Worm (Caenorhabditis elegans) whole organism, midembryonic: ENCODE measurements around the gene Y116A8C.38.

ENCODE experiments used
- T22C8.4 ChIP-seq: fragments of 200-800 bp; sonication (Bioruptor generic); IDR thresholded peaks from 2 replicates; pipeline ENCODE4 v1.3.6; 2022; ENCODE audit warnings: missing genetic modification characterization, missing compliant biosample characterization
- cog-1 ChIP-seq: sonication (generic microtip); optimal IDR thresholded peaks from 2 replicates; lab custom pipeline; 2016; ENCODE audit warnings: missing genetic modification characterization, missing compliant biosample characterization
- flt-1 ChIP-seq: fragments of 200-800 bp; sonication (Bioruptor generic); IDR thresholded peaks from 2 replicates; pipeline ENCODE4 v1.3.6; 2022; ENCODE audit warnings: missing genetic modification characterization, missing compliant biosample characterization
- klf-2 ChIP-seq: fragments of 200-800 bp; sonication (Bioruptor generic); conservative IDR thresholded peaks from 2 replicates; pipeline ENCODE4 v1.3.6; 2022; ENCODE audit warnings: missing genetic modification reagents, missing genetic modification characterization, missing compliant biosample characterization
- med-1 ChIP-seq: sonication (generic microtip); optimal IDR thresholded peaks from 2 replicates; lab custom pipeline; 2017; ENCODE audit warnings: missing genetic modification characterization, mild to moderate bottlenecking, missing compliant biosample characterization, antibody characterized with exemption, missing genetic modification reagents; ENCODE audit not compliant: insufficient read depth
- ref-1 ChIP-seq: fragments of 200-800 bp; sonication (Bioruptor generic); conservative IDR thresholded peaks from 2 replicates; pipeline ENCODE4 v1.3.6; 2022; ENCODE audit warnings: missing genetic modification reagents, missing genetic modification characterization, missing compliant biosample characterization
- tab-1 ChIP-seq: fragments of 200-800 bp; sonication (Bioruptor generic); IDR thresholded peaks from 2 replicates; pipeline ENCODE4 v1.3.6; 2022; ENCODE audit warnings: missing genetic modification characterization, missing compliant biosample characterization
- ztf-23 ChIP-seq: fragments of 200-800 bp; sonication (Bioruptor generic); IDR thresholded peaks from 2 replicates; pipeline ENCODE4 v1.3.6; 2022; ENCODE audit warnings: missing genetic modification reagents, missing genetic modification characterization, missing compliant biosample characterization
- ztf-29 ChIP-seq: fragments of 200-800 bp; sonication (Bioruptor generic); IDR thresholded peaks from 2 replicates; pipeline ENCODE4 v1.3.6; 2022; ENCODE audit warnings: missing genetic modification reagents, missing genetic modification characterization, missing compliant biosample characterization

ce11 chrIV:17100148-17100547, 31.2 kb upstream of the Y116A8C.38 start, which contains the start of gene bca-2:
- TF ChIP-seq klf-2 (GFP tag; lab: Robert Waterston, UW) (no peak), tab-1 (GFP tag; lab: Robert Waterston, UW) (no peak), T22C8.4 (GFP tag; lab: Robert Waterston, UW) (no peak), flt-1 (GFP tag; lab: Robert Waterston, UW) (no peak), ztf-23 (GFP tag; lab: Robert Waterston, UW) (no peak), med-1 (no peak), ztf-29 (GFP tag; lab: Robert Waterston, UW) (no peak), ref-1 (GFP tag; lab: Robert Waterston, UW) (no peak), cog-1 (tag; lab: Kevin White, UChicago) (no peak)
